Worm (Caenorhabditis elegans): Measurements from ENCODE around the gene ndnf-1.

ce11 chrIV:2997302-2997701 is 31.4 kb downstream of the ndnf-1 start:
- TF ChIP-seq hmg-4 (GFP tag; optimal IDR thresholded peaks at IDR 0.05): peak; percentile 18
- TF ChIP-seq hnd-1 (tag; optimal IDR thresholded peaks at IDR 0.05): no peak
- TF ChIP-seq aly-1 (tag; optimal IDR thresholded peaks at IDR 0.05): no peak
- TF ChIP-seq ama-1 (optimal IDR thresholded peaks at IDR 0.05): no peak
- TF ChIP-seq hmbx-1 (tag; optimal IDR thresholded peaks at IDR 0.05): no peak
- no peak for TF ChIP-seq tbx-37 (GFP tag; conservative IDR thresholded peaks at IDR 0.05)
- TF ChIP-seq flt-1 (GFP tag; IDR thresholded peaks at IDR 0.05): no peak
- no peak for TF ChIP-seq scrt-1 (GFP tag; IDR thresholded peaks at IDR 0.05)
- no peak for TF ChIP-seq sea-1 (GFP tag; conservative IDR thresholded peaks at IDR 0.05)
- TF ChIP-seq tbx-11 (GFP tag; IDR thresholded peaks at IDR 0.05): no peak
- no peak for TF ChIP-seq F13C5.2 (tag; optimal IDR thresholded peaks at IDR 0.05)
- no peak for TF ChIP-seq pes-1 (GFP tag; IDR thresholded peaks at IDR 0.05)
- TF ChIP-seq ets-7 (tag; optimal IDR thresholded peaks at IDR 0.05): no peak
- TF ChIP-seq tra-4 (tag; optimal IDR thresholded peaks at IDR 0.05): no peak
